Worm (Caenorhabditis elegans) whole organism, L4 larva: ENCODE data around the gene Y4C6B.2.

ENCODE experiments used
- F26F4.8 ChIP-seq: fragments of 200-800 bp; sonication (Bioruptor generic); conservative IDR thresholded peaks from 2 replicates; pipeline ENCODE4 v1.3.6; 2022; ENCODE audit warnings: missing genetic modification characterization, missing compliant biosample characterization
- F37D6.2 ChIP-seq: sonication (generic microtip); optimal IDR thresholded peaks from 2 replicates; lab custom pipeline; 2016; ENCODE audit warnings: mild to moderate bottlenecking, missing genetic modification characterization, missing compliant biosample characterization
- R02D3.7 ChIP-seq: fragments of 150-350 bp; sonication (generic microtip); optimal IDR thresholded peaks from 3 replicates; lab custom pipeline; 2014; ENCODE audit warnings: missing biosample characterization, missing genetic modification characterization
- ces-1 ChIP-seq: fragments of 150-350 bp; sonication (generic microtip); optimal IDR thresholded peaks from 4 replicates; lab custom pipeline; 2014; ENCODE audit warnings: missing biosample characterization, missing genetic modification reagents, missing genetic modification characterization
- egl-27 ChIP-seq: sonication (generic microtip); optimal IDR thresholded peaks from 3 replicates; lab custom pipeline; 2017; ENCODE audit warnings: missing biosample characterization, missing genetic modification reagents, missing genetic modification characterization
- hif-1 ChIP-seq, 2 experiments: sonication (generic microtip); optimal IDR thresholded peaks; 2 replicates each; lab custom pipeline; 2016 to 2017; ENCODE audit warnings: missing compliant biosample characterization in 2 of 2, missing genetic modification characterization in 2 of 2, missing genetic modification reagents in 2 of 2, missing genotype in 2 of 2, mild to moderate bottlenecking in 1 of 2
- hlh-30 ChIP-seq: sonication (generic microtip); optimal IDR thresholded peaks from 2 replicates; lab custom pipeline; 2017; ENCODE audit warnings: antibody characterized with exemption, mild to moderate bottlenecking, missing genetic modification characterization, missing compliant biosample characterization; ENCODE audit not compliant: insufficient read depth
- mes-2 ChIP-seq: sonication (generic microtip); optimal IDR thresholded peaks from 2 replicates; lab custom pipeline; 2016; ENCODE audit warnings: missing genotype, mild to moderate bottlenecking, missing genetic modification characterization, missing compliant biosample characterization; ENCODE audit not compliant: poor library complexity, severe bottlenecking
- nhr-237 ChIP-seq: sonication (generic microtip); optimal IDR thresholded peaks from 2 replicates; lab custom pipeline; 2017; ENCODE audit warnings: missing biosample characterization, missing genetic modification characterization
- pqm-1 ChIP-seq: sonication (generic microtip); optimal IDR thresholded peaks from 2 replicates; lab custom pipeline; 2017; ENCODE audit warnings: missing biosample characterization, missing genetic modification characterization
- skn-1 ChIP-seq: fragments of 150-350 bp; optimal IDR thresholded peaks from 2 replicates; lab custom pipeline; 2014; ENCODE audit warnings: missing biosample characterization, missing genetic modification characterization
- unc-39 ChIP-seq: sonication (generic microtip); optimal IDR thresholded peaks from 2 replicates; lab custom pipeline; 2017; ENCODE audit warnings: missing biosample characterization, missing genetic modification characterization

DNA sequence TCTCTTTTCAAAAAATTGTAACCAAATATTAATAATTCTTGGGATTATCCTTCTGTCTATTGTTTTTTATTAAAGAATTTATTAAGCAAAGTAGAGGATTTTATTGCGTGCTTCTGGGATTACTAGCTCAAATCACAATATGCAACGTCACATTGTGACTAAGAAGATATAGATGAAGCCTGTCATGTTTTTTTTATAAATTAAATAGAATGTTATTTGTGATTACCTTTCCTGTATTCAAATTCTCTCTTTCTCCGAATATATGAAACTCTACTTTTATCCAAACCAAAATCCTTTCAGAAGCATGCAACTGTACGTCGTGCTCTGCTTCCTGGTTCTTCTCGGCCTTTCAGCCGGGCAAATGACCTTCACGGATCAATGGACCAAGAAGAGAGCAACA, 48.8 kb upstream of the Y4C6B.2 start, which contains the start of gene nlp-47:
- TF ChIP-seq F37D6.2 (tag; lab: Kevin White, UChicago) = no peak
- TF ChIP-seq R02D3.7 = no peak
- no peak for TF ChIP-seq hif-1 (tag; optimal IDR thresholded peaks at IDR 0.05; lab: Kevin White, UChicago)
- TF ChIP-seq hlh-30 = no peak
- TF ChIP-seq ces-1 (GFP tag; lab: Kevin White, UChicago) = no peak
- no peak for TF ChIP-seq pqm-1
- TF ChIP-seq skn-1 (tag; lab: Kevin White, UChicago) = no peak
- TF ChIP-seq egl-27 (tag; lab: Kevin White, UChicago) = no peak
- no peak for TF ChIP-seq unc-39
- no peak for TF ChIP-seq nhr-237
- TF ChIP-seq F26F4.8 (GFP tag; lab: Robert Waterston, UW) = no peak
- no peak for TF ChIP-seq mes-2
